Worm (Caenorhabditis elegans): Measurements from ENCODE around the gene srg-23.

Gene srg-23

ce11 chrII:3062222-3062621 is 33.7 kb downstream of the srg-23 start (continued):
- peak; percentile 72; the same call in 1 of the 2 replicates for TF ChIP-seq nhr-42 (GFP tag; IDR thresholded peaks at IDR 0.05)
- peak; percentile 47; the same call in 1 of the 2 replicates for TF ChIP-seq php-3 (GFP tag; IDR thresholded peaks at IDR 0.05)
- peak; percentile 65 for TF ChIP-seq arid-1 (GFP tag; conservative IDR thresholded peaks at IDR 0.05)
- TF ChIP-seq aly-2 (tag; optimal IDR thresholded peaks at IDR 0.05) = no peak
- TF ChIP-seq dve-1 (tag; optimal IDR thresholded peaks at IDR 0.05; ENCODE audit: insufficient read depth) = peak; percentile 65
- TF ChIP-seq nhr-77 (tag; optimal IDR thresholded peaks at IDR 0.05) = no peak
- TF ChIP-seq T20F7.1 (GFP tag; optimal IDR thresholded peaks at IDR 0.05) = no peak
- peak; percentile 43; the same call in 1 of the 2 replicates for TF ChIP-seq ctbp-1 (GFP tag; IDR thresholded peaks at IDR 0.05)
- TF ChIP-seq fkh-10 (GFP tag; optimal IDR thresholded peaks at IDR 0.05) = no peak
- no peak for TF ChIP-seq Y105C5A.15 (GFP tag; IDR thresholded peaks at IDR 0.05)
- TF ChIP-seq dmd-8 (GFP tag; IDR thresholded peaks at IDR 0.05) = peak; percentile 85
- no peak for TF ChIP-seq fos-1 (tag; optimal IDR thresholded peaks at IDR 0.05)
- no peak for TF ChIP-seq lin-29 (GFP tag; IDR thresholded peaks at IDR 0.05)
- TF ChIP-seq tra-1 (GFP tag; IDR thresholded peaks at IDR 0.05) = peak; percentile 67; the same call in 1 of the 2 replicates
- no peak for TF ChIP-seq daf-19 (GFP tag; conservative IDR thresholded peaks at IDR 0.05)
- TF ChIP-seq duxl-1 (tag; optimal IDR thresholded peaks at IDR 0.05; ENCODE audit: poor library complexity) = peak; percentile 72
- 0 out of 2 replicates have a peak, but pooled peaks have one; percentile 44 for TF ChIP-seq Y75B8A.6 (GFP tag; IDR thresholded peaks at IDR 0.05)
- no peak for TF ChIP-seq ztf-11 (tag; optimal IDR thresholded peaks at IDR 0.05)
- TF ChIP-seq Y48G9A.11 (GFP tag; IDR thresholded peaks at IDR 0.05) = peak; percentile 78
- TF ChIP-seq T26A8.4 (GFP tag; IDR thresholded peaks at IDR 0.05) = peak; percentile 59
- no peak for TF ChIP-seq ZK546.5 (tag; optimal IDR thresholded peaks at IDR 0.05)
- TF ChIP-seq dpl-1 (GFP tag; optimal IDR thresholded peaks at IDR 0.05) = no peak
- 0 out of 2 replicates have a peak, but pooled peaks have one; percentile 43 for TF ChIP-seq nhr-41 (GFP tag; IDR thresholded peaks at IDR 0.05)
- peak; percentile 74 for TF ChIP-seq snpc-1.2 (GFP tag; IDR thresholded peaks at IDR 0.05)
- TF ChIP-seq daf-16 (GFP tag; optimal IDR thresholded peaks at IDR 0.05) = peak; percentile 31 to 64
- TF ChIP-seq daf-16 (tag; optimal IDR thresholded peaks at IDR 0.05) = peak; percentile 60
- TF ChIP-seq zfp-2 (tag; optimal IDR thresholded peaks at IDR 0.05) = no peak
- TF ChIP-seq lin-1 (GFP tag; IDR thresholded peaks at IDR 0.05) = peak; percentile 83
- TF ChIP-seq egl-43 (GFP tag; IDR thresholded peaks at IDR 0.05) = peak; percentile 78
- TF ChIP-seq saeg-2 (GFP tag; IDR thresholded peaks at IDR 0.05) = 0 out of 2 replicates have a peak, but pooled peaks have one; percentile 39
- TF ChIP-seq ces-1 (GFP tag; optimal IDR thresholded peaks at IDR 0.05) = no peak
- peak; percentile 36 for TF ChIP-seq hlh-11 (tag; optimal IDR thresholded peaks at IDR 0.05)
- peak; percentile 21 for TF ChIP-seq nhr-28 (tag; optimal IDR thresholded peaks at IDR 0.05)
- no peak for TF ChIP-seq ztf-7 (tag; optimal IDR thresholded peaks at IDR 0.05)
- TF ChIP-seq F49E8.2 (tag; optimal IDR thresholded peaks at IDR 0.05; ENCODE audit: borderline replicate concordance) = peak; percentile 15
- TF ChIP-seq spr-3 (GFP tag; optimal IDR thresholded peaks at IDR 0.05) = peak; percentile 7
- TF ChIP-seq nhr-76 (tag; optimal IDR thresholded peaks at IDR 0.05) = no peak
- TF ChIP-seq ceh-20 (GFP tag; IDR thresholded peaks at IDR 0.05) = peak; percentile 51; the same call in 1 of the 2 replicates
- TF ChIP-seq zip-11 (GFP tag; IDR thresholded peaks at IDR 0.05) = no peak
- TF ChIP-seq nhr-237 (tag; optimal IDR thresholded peaks at IDR 0.05) = no peak
- no peak for TF ChIP-seq ceh-32 (tag; optimal IDR thresholded peaks at IDR 0.05; ENCODE audit: poor library complexity)
- TF ChIP-seq F37D6.2 (tag; optimal IDR thresholded peaks at IDR 0.05) = no peak
- TF ChIP-seq dmd-9 (GFP tag; IDR thresholded peaks at IDR 0.05) = no peak
- peak; percentile 65; the same call in 1 of the 2 replicates for TF ChIP-seq mdt-29 (GFP tag; IDR thresholded peaks at IDR 0.05)
- no peak for TF ChIP-seq lin-15B (tag; optimal IDR thresholded peaks at IDR 0.05)
- peak; percentile 62; the same call in 1 of the 2 replicates for TF ChIP-seq F26F4.8 (GFP tag; conservative IDR thresholded peaks at IDR 0.05)
- TF ChIP-seq F44E2.7 (GFP tag; IDR thresholded peaks at IDR 0.05) = peak; percentile 98
- TF ChIP-seq dmd-6 (GFP tag; IDR thresholded peaks at IDR 0.05) = peak; percentile 36
- TF ChIP-seq zip-2 (tag; optimal IDR thresholded peaks at IDR 0.05) = peak; percentile 72
- peak; percentile 69; the same call in 1 of the 2 replicates for TF ChIP-seq zfp-3 (GFP tag; conservative IDR thresholded peaks at IDR 0.05)
